Worm (Caenorhabditis elegans) whole organism, L1 larva: ENCODE results near the gene flp-12.

Experiments used
- aly-2 ChIP-seq: fragments of 150-350 bp; optimal IDR thresholded peaks from 2 replicates; lab custom pipeline; 2014; ENCODE audit warnings: missing biosample characterization, missing genetic modification characterization
- ama-1 ChIP-seq: fragments of 150-350 bp; optimal IDR thresholded peaks from 2 replicates; lab custom pipeline; 2014
- grh-1 ChIP-seq: fragments of 200-800 bp; sonication (Bioruptor generic); IDR thresholded peaks from 2 replicates; pipeline ENCODE4 v1.3.6; 2022; ENCODE audit warnings: missing genetic modification reagents, missing genetic modification characterization, missing compliant biosample characterization
- isw-1 ChIP-seq: fragments of 200-800 bp; sonication (Bioruptor generic); IDR thresholded peaks from 2 replicates; pipeline ENCODE4 v1.3.6; 2022; ENCODE audit warnings: missing genetic modification characterization, missing compliant biosample characterization
- lin-35 ChIP-seq, 2 experiments: fragments of 150-350 bp; optimal IDR thresholded peaks; 2 replicates each; lab custom pipeline; 2014; ENCODE audit warnings: missing biosample characterization in 2 of 2, missing genetic modification characterization in 2 of 2, missing genetic modification reagents in 2 of 2
- lin-39 ChIP-seq: fragments of 150-350 bp; optimal IDR thresholded peaks from 2 replicates; lab custom pipeline; 2014; ENCODE audit warnings: missing biosample characterization, missing genetic modification reagents, missing genetic modification characterization
- nhr-11 ChIP-seq: fragments of 150-350 bp; optimal IDR thresholded peaks from 2 replicates; lab custom pipeline; 2014; ENCODE audit warnings: missing biosample characterization, missing genetic modification characterization
- skn-1 ChIP-seq: fragments of 150-350 bp; optimal IDR thresholded peaks from 2 replicates; lab custom pipeline; 2014; ENCODE audit warnings: missing biosample characterization, missing genetic modification characterization
- tbx-2 ChIP-seq: sonication (generic microtip); optimal IDR thresholded peaks from 2 replicates; lab custom pipeline; 2016; ENCODE audit warnings: missing genetic modification characterization, missing compliant biosample characterization
- vab-15 ChIP-seq: sonication (generic microtip); optimal IDR thresholded peaks from 2 replicates; lab custom pipeline; 2017; ENCODE audit warnings: missing genotype, mild to moderate bottlenecking, missing genetic modification characterization, missing compliant biosample characterization

DNA sequence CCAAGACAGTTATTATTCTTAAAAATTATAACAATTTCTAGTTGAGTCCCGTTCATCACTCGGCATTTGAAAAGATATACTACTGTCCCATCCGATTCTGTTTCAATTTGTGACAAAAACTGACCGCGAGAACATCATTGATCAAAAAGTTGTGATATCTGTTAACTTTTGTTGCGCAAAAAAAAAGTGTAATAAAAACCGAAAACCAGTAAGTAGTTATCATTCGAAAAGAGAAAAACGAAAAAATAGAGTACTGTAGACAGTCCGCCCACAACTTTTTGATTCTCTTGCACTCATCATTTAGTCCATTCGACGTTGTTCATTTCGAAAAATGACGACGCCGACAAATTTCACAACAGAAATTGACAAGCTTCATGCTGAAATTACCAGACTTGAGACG, 21.0 kb downstream of the flp-12 start, which contains the start of gene amt-1:
- no peak for TF ChIP-seq ama-1 (lab: Kevin White, UChicago)
- no peak for TF ChIP-seq lin-39
- TF ChIP-seq lin-35 (GFP tag; optimal IDR thresholded peaks at IDR 0.05; lab: Kevin White, UChicago), result no peak
- no peak for TF ChIP-seq skn-1 (tag; lab: Kevin White, UChicago)
- TF ChIP-seq isw-1 (GFP tag; lab: Robert Waterston, UW), result no peak
- TF ChIP-seq tbx-2 (tag; lab: Kevin White, UChicago), result no peak
- TF ChIP-seq nhr-11 (tag; lab: Kevin White, UChicago), result no peak
- TF ChIP-seq grh-1 (GFP tag; lab: Robert Waterston, UW), result no peak
- no peak for TF ChIP-seq vab-15 (tag; lab: Kevin White, UChicago)
- TF ChIP-seq aly-2, result no peak
